Worm (Caenorhabditis elegans) whole organism, L1 larva: ENCODE data around the gene ZK6.6.
A peak's percentile ranks its signal among the peaks of the same experiment; 100 is the strongest.

Experiments used
- C04F5.9 ChIP-seq: sonication (generic microtip); optimal IDR thresholded peaks from 2 replicates; lab custom pipeline; 2016; ENCODE audit warnings: missing genetic modification characterization, missing compliant biosample characterization
- C16A3.4 ChIP-seq: fragments of 150-350 bp; optimal IDR thresholded peaks from 2 replicates; lab custom pipeline; 2014; ENCODE audit warnings: missing biosample characterization, missing genetic modification characterization
- Y116A8C.19 ChIP-seq: sonication (generic microtip); optimal IDR thresholded peaks from 2 replicates; lab custom pipeline; 2016; ENCODE audit warnings: missing compliant biosample characterization, missing genetic modification characterization, borderline replicate concordance
- ceh-63 ChIP-seq: fragments of 200-800 bp; sonication (Bioruptor generic); optimal IDR thresholded peaks from 2 replicates; lab custom pipeline; 2018; ENCODE audit warnings: mild to moderate bottlenecking, missing genetic modification characterization, missing compliant biosample characterization
- ceh-8 ChIP-seq: fragments of 200-800 bp; sonication (Bioruptor generic); optimal IDR thresholded peaks from 2 replicates; lab custom pipeline; 2018; ENCODE audit warnings: mild to moderate bottlenecking, missing genetic modification characterization, moderate library complexity, missing compliant biosample characterization
- ceh-88 ChIP-seq: fragments of 200-800 bp; sonication (Bioruptor generic); IDR thresholded peaks from 2 replicates; pipeline ENCODE4 v1.3.6; 2022; ENCODE audit warnings: missing genetic modification characterization, missing compliant biosample characterization
- dpl-1 ChIP-seq, 3 experiments: fragments of 150-350 bp in 2 of 3; sonication (generic microtip) in 1 of 3; optimal IDR thresholded peaks; 2 replicates each; lab custom pipeline; 2014 to 2017; ENCODE audit warnings: missing biosample characterization in 3 of 3, missing genetic modification characterization in 3 of 3, missing genetic modification reagents in 3 of 3
- dsc-1 ChIP-seq: sonication (generic microtip); optimal IDR thresholded peaks from 2 replicates; lab custom pipeline; 2016; ENCODE audit warnings: mild to moderate bottlenecking, missing genetic modification characterization, missing compliant biosample characterization
- efl-1 ChIP-seq, 4 experiments: fragments of 150-350 bp; optimal IDR thresholded peaks in 3 of 4; peaks in 1 of 4; 1 replicate in 1 of 4; 2 replicates in 3 of 4; lab custom pipeline; 2014; ENCODE audit warnings: missing biosample characterization in 2 of 4, missing genetic modification characterization in 2 of 4, missing genetic modification reagents in 2 of 4
- elt-2 ChIP-seq: sonication (generic microtip); optimal IDR thresholded peaks from 2 replicates; lab custom pipeline; 2016; ENCODE audit warnings: missing genetic modification characterization, mild to moderate bottlenecking, inconsistent platforms, missing compliant biosample characterization, missing genetic modification reagents
- elt-3 ChIP-seq, 6 experiments: fragments of 150-350 bp in 1 of 6; sonication (generic microtip); optimal IDR thresholded peaks; 2 replicates each; lab custom pipeline; 2017 to 2018; ENCODE audit warnings: missing biosample characterization in 6 of 6, missing genetic modification characterization in 6 of 6, inconsistent platforms in 1 of 6
- fkh-10 ChIP-seq: sonication (generic microtip); optimal IDR thresholded peaks from 2 replicates; lab custom pipeline; 2017; ENCODE audit warnings: missing biosample characterization, missing genetic modification reagents, missing genetic modification characterization
- fkh-4 ChIP-seq: sonication (generic microtip); optimal IDR thresholded peaks from 2 replicates; lab custom pipeline; 2016; ENCODE audit warnings: missing compliant biosample characterization, missing genetic modification characterization, borderline replicate concordance
- irx-1 ChIP-seq: sonication (generic microtip); optimal IDR thresholded peaks from 2 replicates; lab custom pipeline; 2016; ENCODE audit warnings: missing genetic modification characterization, missing compliant biosample characterization
- isw-1 ChIP-seq: fragments of 200-800 bp; sonication (Bioruptor generic); IDR thresholded peaks from 2 replicates; pipeline ENCODE4 v1.3.6; 2022; ENCODE audit warnings: missing genetic modification characterization, missing compliant biosample characterization
- lin-14 ChIP-seq: fragments of 200-800 bp; sonication (Bioruptor generic); optimal IDR thresholded peaks from 2 replicates; lab custom pipeline; 2018; ENCODE audit warnings: mild to moderate bottlenecking, missing genetic modification characterization, moderate library complexity, missing compliant biosample characterization
- lin-15B ChIP-seq: fragments of 150-350 bp; sonication (generic microtip); optimal IDR thresholded peaks from 3 replicates; lab custom pipeline; 2014; ENCODE audit warnings: missing biosample characterization, missing genetic modification characterization
- lin-35 ChIP-seq, 2 experiments: fragments of 150-350 bp; optimal IDR thresholded peaks; 2 replicates each; lab custom pipeline; 2014; ENCODE audit warnings: missing biosample characterization in 2 of 2, missing genetic modification characterization in 2 of 2, missing genetic modification reagents in 2 of 2
- lin-39 ChIP-seq: fragments of 150-350 bp; optimal IDR thresholded peaks from 2 replicates; lab custom pipeline; 2014; ENCODE audit warnings: missing biosample characterization, missing genetic modification reagents, missing genetic modification characterization
- lsy-2 ChIP-seq, 2 experiments: fragments of 150-350 bp; optimal IDR thresholded peaks; 2 replicates each; lab custom pipeline; 2014; ENCODE audit warnings: missing biosample characterization in 2 of 2, missing genetic modification characterization in 2 of 2
- nhr-19 ChIP-seq: fragments of 200-800 bp; sonication (Bioruptor generic); conservative IDR thresholded peaks from 2 replicates; pipeline ENCODE4 v1.3.6; 2022; ENCODE audit warnings: missing genetic modification characterization, missing compliant biosample characterization
- nhr-237 ChIP-seq: fragments of 150-350 bp; optimal IDR thresholded peaks from 2 replicates; lab custom pipeline; 2014; ENCODE audit warnings: missing biosample characterization, missing genetic modification characterization
- nhr-47 ChIP-seq: sonication (generic microtip); optimal IDR thresholded peaks from 2 replicates; lab custom pipeline; 2016; ENCODE audit warnings: mild to moderate bottlenecking, missing genetic modification characterization, moderate library complexity, missing compliant biosample characterization
- nhr-77 ChIP-seq: fragments of 150-350 bp; optimal IDR thresholded peaks from 2 replicates; lab custom pipeline; 2014; ENCODE audit warnings: missing biosample characterization, missing genetic modification characterization
- nhr-84 ChIP-seq: sonication (generic microtip); optimal IDR thresholded peaks from 2 replicates; lab custom pipeline; 2017; ENCODE audit warnings: missing biosample characterization, missing genetic modification characterization
- nhr-85 ChIP-seq: sonication (generic microtip); peaks from one replicate; lab custom pipeline; 2016; ENCODE audit warnings: missing genetic modification characterization, inconsistent platforms, missing compliant biosample characterization
- pqm-1 ChIP-seq: sonication (generic microtip); optimal IDR thresholded peaks from 3 replicates; lab custom pipeline; 2017; ENCODE audit warnings: missing biosample characterization, missing genetic modification characterization
- skn-1 ChIP-seq: fragments of 150-350 bp; optimal IDR thresholded peaks from 2 replicates; lab custom pipeline; 2014; ENCODE audit warnings: missing biosample characterization, missing genetic modification characterization
- sox-4 ChIP-seq: sonication (generic microtip); optimal IDR thresholded peaks from 2 replicates; lab custom pipeline; 2016; ENCODE audit warnings: missing genetic modification characterization, missing compliant biosample characterization
- sptf-1 ChIP-seq: fragments of 150-350 bp; optimal IDR thresholded peaks from 2 replicates; lab custom pipeline; 2014; ENCODE audit warnings: missing biosample characterization, missing genetic modification characterization
- sup-37 ChIP-seq: fragments of 200-800 bp; sonication (Bioruptor generic); optimal IDR thresholded peaks from 2 replicates; lab custom pipeline; 2018; ENCODE audit warnings: mild to moderate bottlenecking, missing genetic modification characterization, missing compliant biosample characterization
- tbx-2 ChIP-seq: sonication (generic microtip); optimal IDR thresholded peaks from 2 replicates; lab custom pipeline; 2016; ENCODE audit warnings: missing genetic modification characterization, missing compliant biosample characterization
- unc-62 ChIP-seq: fragments of 150-350 bp; optimal IDR thresholded peaks from 2 replicates; lab custom pipeline; 2014; ENCODE audit warnings: missing biosample characterization, missing genetic modification reagents, missing genetic modification characterization
- unc-86 ChIP-seq: sonication (generic microtip); optimal IDR thresholded peaks from 2 replicates; lab custom pipeline; 2016; ENCODE audit warnings: missing genetic modification characterization, missing compliant biosample characterization
- unc-98 ChIP-seq: fragments of 200-800 bp; sonication (Bioruptor generic); IDR thresholded peaks from 2 replicates; pipeline ENCODE4 v1.3.6; 2022; ENCODE audit warnings: missing genetic modification characterization, missing compliant biosample characterization
- zip-4 ChIP-seq: fragments of 200-800 bp; sonication (Bioruptor generic); optimal IDR thresholded peaks from 2 replicates; lab custom pipeline; 2018; ENCODE audit warnings: mild to moderate bottlenecking, missing genetic modification characterization, moderate library complexity, missing compliant biosample characterization

The ZK6.6 gene

ce11 chrV:404210-404669 lies 15.7 kb downstream of the ZK6.6 start, which contains the start of gene nhr-252 (continued):
- no peak for TF ChIP-seq lsy-2 (tag; optimal IDR thresholded peaks at IDR 0.05; lab: Kevin White, UChicago)
- TF ChIP-seq unc-98, result no peak
- TF ChIP-seq zip-4 (GFP tag; lab: Kevin White, UChicago), result no peak
- TF ChIP-seq lin-14, result no peak
- no peak for TF ChIP-seq C04F5.9 (tag; lab: Kevin White, UChicago)
- TF ChIP-seq nhr-85 (tag; lab: Kevin White, UChicago), result no peak
- no peak for TF ChIP-seq ceh-63 (GFP tag; lab: Kevin White, UChicago)
- no peak for TF ChIP-seq lin-35 (GFP tag; optimal IDR thresholded peaks at IDR 0.05; lab: Kevin White, UChicago)
- no peak for TF ChIP-seq sptf-1 (tag; lab: Kevin White, UChicago)
- no peak for TF ChIP-seq nhr-237 (tag; lab: Kevin White, UChicago)
- TF ChIP-seq fkh-10 (GFP tag; lab: Kevin White, UChicago), result no peak
- no peak for TF ChIP-seq nhr-19 (GFP tag; lab: Robert Waterston, UW)
- no peak for TF ChIP-seq irx-1 (tag; lab: Kevin White, UChicago)
- no peak for TF ChIP-seq lin-39 (tag; lab: Kevin White, UChicago)
- no peak for TF ChIP-seq sox-4 (tag; lab: Kevin White, UChicago)
- no peak for TF ChIP-seq dpl-1 (GFP tag; optimal IDR thresholded peaks at IDR 0.05; lab: Kevin White, UChicago)
- TF ChIP-seq dsc-1 (tag; lab: Kevin White, UChicago), result peak; percentile 80
- no peak for TF ChIP-seq nhr-77 (tag; lab: Kevin White, UChicago)
- TF ChIP-seq sup-37, result no peak
- TF ChIP-seq pqm-1 (tag; lab: Kevin White, UChicago), result no peak
- no peak for TF ChIP-seq nhr-84 (tag; lab: Kevin White, UChicago)
- no peak for TF ChIP-seq skn-1
- no peak for TF ChIP-seq ceh-88 (GFP tag; lab: Robert Waterston, UW)
- no peak for TF ChIP-seq efl-1 (optimal IDR thresholded peaks at IDR 0.05; lab: Kevin White, UChicago)
- TF ChIP-seq efl-1 (GFP tag; optimal IDR thresholded peaks at IDR 0.05 in 1 of 2; lab: Kevin White, UChicago), result peak in 1 of 2 experiments; percentile 83
- no peak for TF ChIP-seq isw-1 (GFP tag; lab: Robert Waterston, UW)
- no peak for TF ChIP-seq lin-15B (tag; lab: Kevin White, UChicago)
- no peak for TF ChIP-seq ceh-8

ce11 chrV:412820-413219 lies 24.3 kb downstream of the ZK6.6 start:
- no peak for TF ChIP-seq elt-2 (tag; lab: Kevin White, UChicago)
- no peak for TF ChIP-seq fkh-10 (GFP tag; lab: Kevin White, UChicago)
- TF ChIP-seq unc-86 (tag; lab: Kevin White, UChicago), result no peak
- TF ChIP-seq skn-1, result no peak
- no peak for TF ChIP-seq Y116A8C.19 (tag; lab: Kevin White, UChicago)
- no peak for TF ChIP-seq unc-62 (GFP tag; lab: Kevin White, UChicago)
- TF ChIP-seq fkh-4 (tag; lab: Kevin White, UChicago), result no peak
- TF ChIP-seq nhr-47 (tag; lab: Kevin White, UChicago), result no peak
- no peak for TF ChIP-seq ceh-8
- TF ChIP-seq, all 84 proteins: peak for 0

ce11 chrV:414630-415029 lies 26.1 kb downstream of the ZK6.6 start, which contains the start of gene dod-19:
Gene dod-19 (minus strand): TSS chrV:414759.
- TF ChIP-seq elt-3 (tag; optimal IDR thresholded peaks at IDR 0.05; lab: Kevin White, UChicago), result no peak
- TF ChIP-seq C16A3.4 (tag; lab: Kevin White, UChicago), result no peak
- no peak for TF ChIP-seq tbx-2 (tag; lab: Kevin White, UChicago)
- peak; percentile 63 for TF ChIP-seq elt-2 (tag; lab: Kevin White, UChicago)
- TF ChIP-seq lin-39 (tag; lab: Kevin White, UChicago), result no peak
- no peak for TF ChIP-seq sptf-1 (tag; lab: Kevin White, UChicago)
- no peak for TF ChIP-seq nhr-19 (GFP tag; lab: Robert Waterston, UW)
- TF ChIP-seq, all 84 proteins: peak for 1
